Worm (Caenorhabditis elegans) whole organism, late embryonic: Measurements from ENCODE around the gene C54C6.5.
A peak's percentile ranks its signal among the peaks of the same experiment; 100 is the strongest.

Experiments used
- K02D7.2 ChIP-seq: sonication (generic microtip); optimal IDR thresholded peaks from 2 replicates; lab custom pipeline; 2017; ENCODE audit warnings: mild to moderate bottlenecking, missing genetic modification characterization, missing compliant biosample characterization
- K09A11.1 ChIP-seq: sonication (generic microtip); optimal IDR thresholded peaks from 2 replicates; lab custom pipeline; 2017; ENCODE audit warnings: antibody characterized with exemption, mild to moderate bottlenecking, missing genetic modification characterization, missing compliant biosample characterization; ENCODE audit not compliant: insufficient read depth
- ahr-1 ChIP-seq: sonication (generic microtip); optimal IDR thresholded peaks from 2 replicates; lab custom pipeline; 2016; ENCODE audit warnings: missing genetic modification characterization, missing compliant biosample characterization
- ceh-14 ChIP-seq: sonication (generic microtip); optimal IDR thresholded peaks from 2 replicates; lab custom pipeline; 2016; ENCODE audit warnings: missing genotype, missing genetic modification characterization, missing compliant biosample characterization
- ceh-18 ChIP-seq: sonication (generic microtip); optimal IDR thresholded peaks from 2 replicates; lab custom pipeline; 2016; ENCODE audit warnings: missing genetic modification characterization, missing compliant biosample characterization
- ceh-2 ChIP-seq: sonication (generic microtip); optimal IDR thresholded peaks from 2 replicates; lab custom pipeline; 2016; ENCODE audit warnings: missing genotype, missing genetic modification characterization, missing compliant biosample characterization
- ceh-22 ChIP-seq: sonication (generic microtip); optimal IDR thresholded peaks from 2 replicates; lab custom pipeline; 2017; ENCODE audit warnings: missing biosample characterization, missing genetic modification characterization
- ceh-31 ChIP-seq: sonication (generic microtip); optimal IDR thresholded peaks from 2 replicates; lab custom pipeline; 2016; ENCODE audit warnings: missing genetic modification characterization, missing compliant biosample characterization
- ceh-34 ChIP-seq: sonication (generic microtip); optimal IDR thresholded peaks from 2 replicates; lab custom pipeline; 2016; ENCODE audit warnings: mild to moderate bottlenecking, missing genetic modification characterization, missing compliant biosample characterization
- ceh-9 ChIP-seq: sonication (generic microtip); optimal IDR thresholded peaks from 2 replicates; lab custom pipeline; 2016; ENCODE audit warnings: mild to moderate bottlenecking, missing genetic modification characterization, inconsistent platforms, missing compliant biosample characterization
- dmd-4 ChIP-seq: sonication (generic microtip); optimal IDR thresholded peaks from 2 replicates; lab custom pipeline; 2016; ENCODE audit warnings: borderline replicate concordance, missing genetic modification characterization, missing compliant biosample characterization
- elt-4 ChIP-seq: sonication (generic microtip); optimal IDR thresholded peaks from 2 replicates; lab custom pipeline; 2016; ENCODE audit warnings: missing genetic modification characterization, missing compliant biosample characterization
- ets-4 ChIP-seq: sonication (generic microtip); optimal IDR thresholded peaks from 2 replicates; lab custom pipeline; 2016; ENCODE audit warnings: missing genetic modification characterization, missing compliant biosample characterization
- eyg-1 ChIP-seq: sonication (generic microtip); optimal IDR thresholded peaks from 2 replicates; lab custom pipeline; 2016; ENCODE audit warnings: missing genotype, missing genetic modification characterization, missing compliant biosample characterization
- fkh-10 ChIP-seq: fragments of 150-350 bp; optimal IDR thresholded peaks from 2 replicates; lab custom pipeline; 2014; ENCODE audit warnings: missing biosample characterization, missing genetic modification reagents, missing genetic modification characterization
- fkh-6 ChIP-seq: sonication (generic microtip); optimal IDR thresholded peaks from 2 replicates; lab custom pipeline; 2016; ENCODE audit warnings: missing genetic modification characterization, missing compliant biosample characterization
- hlh-8 ChIP-seq: sonication (generic microtip); optimal IDR thresholded peaks from 2 replicates; lab custom pipeline; 2016; ENCODE audit warnings: missing genotype, missing genetic modification characterization, missing compliant biosample characterization
- nfya-1 ChIP-seq: sonication (generic microtip); optimal IDR thresholded peaks from 2 replicates; lab custom pipeline; 2017; ENCODE audit warnings: missing genetic modification characterization, mild to moderate bottlenecking, missing compliant biosample characterization, antibody characterized with exemption, moderate library complexity
- odd-2 ChIP-seq: sonication (generic microtip); optimal IDR thresholded peaks from 2 replicates; lab custom pipeline; 2017; ENCODE audit warnings: antibody characterized with exemption, mild to moderate bottlenecking, missing genetic modification characterization, missing compliant biosample characterization
- pax-1 ChIP-seq: fragments of 150-350 bp; optimal IDR thresholded peaks from 2 replicates; lab custom pipeline; 2014; ENCODE audit warnings: missing biosample characterization, missing genetic modification characterization
- pha-2 ChIP-seq: sonication (generic microtip); optimal IDR thresholded peaks from 2 replicates; lab custom pipeline; 2017; ENCODE audit warnings: mild to moderate bottlenecking, missing genetic modification characterization, missing compliant biosample characterization
- pros-1 ChIP-seq: fragments of 150-350 bp; optimal IDR thresholded peaks from 2 replicates; lab custom pipeline; 2014; ENCODE audit warnings: missing biosample characterization, missing genetic modification reagents, missing genetic modification characterization
- sdc-2 ChIP-seq: sonication (generic microtip); optimal IDR thresholded peaks from 2 replicates; lab custom pipeline; 2016; ENCODE audit warnings: missing genotype, missing genetic modification characterization, missing compliant biosample characterization
- sox-2 ChIP-seq: fragments of 200-800 bp; sonication (Bioruptor generic); IDR thresholded peaks from 2 replicates; pipeline ENCODE4 v1.3.6; 2022; ENCODE audit warnings: missing genetic modification reagents, missing genetic modification characterization, missing compliant biosample characterization
- ttx-3 ChIP-seq: sonication (generic microtip); optimal IDR thresholded peaks from 2 replicates; lab custom pipeline; 2016; ENCODE audit warnings: missing genetic modification reagents, missing genetic modification characterization, missing compliant biosample characterization
- unc-42 ChIP-seq: sonication (generic microtip); optimal IDR thresholded peaks from 2 replicates; lab custom pipeline; 2016; ENCODE audit warnings: missing genotype, missing genetic modification characterization, missing compliant biosample characterization
- unc-86 ChIP-seq: sonication (generic microtip); optimal IDR thresholded peaks from 2 replicates; lab custom pipeline; 2016; ENCODE audit warnings: missing genetic modification characterization, missing compliant biosample characterization

Gene C54C6.5

ce11 chrIII:3549750-3550149, at the start of gene C54C6.5:
Gene C54C6.5 (minus strand): TSS chrIII:3549850.
- TF ChIP-seq pha-2 (tag; lab: Kevin White, UChicago) (no peak), ceh-9 (tag; lab: Kevin White, UChicago) (no peak)

ce11 chrIII:3594681-3595080, 45.0 kb upstream of the C54C6.5 start:
- TF ChIP-seq pros-1, result no peak
- TF ChIP-seq nfya-1 (tag; lab: Kevin White, UChicago), result peak; percentile 84
- TF ChIP-seq unc-86 (tag; lab: Kevin White, UChicago), result no peak
- no peak for TF ChIP-seq ceh-22 (tag; lab: Kevin White, UChicago)
- no peak for TF ChIP-seq fkh-10 (GFP tag; lab: Kevin White, UChicago)
- TF ChIP-seq, all 69 proteins: peak for 1

- TF ChIP-seq fkh-6 (tag; lab: Kevin White, UChicago) (no peak), hlh-8 (tag; lab: Kevin White, UChicago) (no peak), K02D7.2 (no peak), unc-86 (tag; lab: Kevin White, UChicago) (no peak), unc-42 (tag; lab: Kevin White, UChicago) (peak; percentile 30)
- TF ChIP-seq, all 69 proteins: peak for 1
Observed at ce11 chrIII:3590365-3590764, 40.7 kb upstream of the C54C6.5 start, which contains the start of gene ptp-1. Gene ptp-1 (plus strand): TSS chrIII:3590722.

ce11 chrIII:3588183-3588582, 38.5 kb upstream of the C54C6.5 start:
- peak; percentile 73 for TF ChIP-seq unc-42 (tag; lab: Kevin White, UChicago)
- TF ChIP-seq hlh-8 (tag; lab: Kevin White, UChicago), result no peak
- TF ChIP-seq sdc-2, result no peak
- TF ChIP-seq K09A11.1 (tag; lab: Kevin White, UChicago), result no peak
- TF ChIP-seq pax-1 (tag; lab: Kevin White, UChicago), result no peak
- TF ChIP-seq odd-2 (tag; lab: Kevin White, UChicago), result no peak
- no peak for TF ChIP-seq eyg-1 (tag; lab: Kevin White, UChicago)

ce11 chrIII:3583341-3583740, 33.7 kb upstream of the C54C6.5 start:
- TF ChIP-seq ceh-9 (tag; lab: Kevin White, UChicago), result no peak
- no peak for TF ChIP-seq dmd-4 (tag; lab: Kevin White, UChicago)
- TF ChIP-seq pax-1 (tag; lab: Kevin White, UChicago), result no peak
- TF ChIP-seq nfya-1 (tag; lab: Kevin White, UChicago), result peak; percentile 6
- no peak for TF ChIP-seq unc-86 (tag; lab: Kevin White, UChicago)
- TF ChIP-seq K09A11.1 (tag; lab: Kevin White, UChicago), result no peak
- TF ChIP-seq pha-2 (tag; lab: Kevin White, UChicago), result peak; percentile 8
- TF ChIP-seq ceh-18, result peak; percentile 3
- peak; percentile 64 for TF ChIP-seq ceh-34 (tag; lab: Kevin White, UChicago)
- peak; percentile 1 for TF ChIP-seq ceh-31 (tag; lab: Kevin White, UChicago)
- no peak for TF ChIP-seq elt-4 (tag; lab: Kevin White, UChicago)
- TF ChIP-seq ttx-3 (tag; lab: Kevin White, UChicago), result no peak
- no peak for TF ChIP-seq ets-4 (tag; lab: Kevin White, UChicago)
- TF ChIP-seq hlh-8 (tag; lab: Kevin White, UChicago), result peak; percentile 74

- TF ChIP-seq nfya-1 (tag; lab: Kevin White, UChicago), result no peak
- no peak for TF ChIP-seq ceh-34 (tag; lab: Kevin White, UChicago)
- no peak for TF ChIP-seq fkh-6 (tag; lab: Kevin White, UChicago)
- no peak for TF ChIP-seq ahr-1 (tag; lab: Kevin White, UChicago)
- TF ChIP-seq sox-2 (GFP tag; lab: Robert Waterston, UW), result no peak
- TF ChIP-seq ceh-9 (tag; lab: Kevin White, UChicago), result no peak
- no peak for TF ChIP-seq hlh-8 (tag; lab: Kevin White, UChicago)
- TF ChIP-seq ceh-2 (tag; lab: Kevin White, UChicago), result no peak
- TF ChIP-seq K02D7.2, result no peak
- no peak for TF ChIP-seq odd-2 (tag; lab: Kevin White, UChicago)
- no peak for TF ChIP-seq ceh-18
- TF ChIP-seq pros-1, result no peak
- no peak for TF ChIP-seq eyg-1 (tag; lab: Kevin White, UChicago)
Observed at ce11 chrIII:3581636-3582035, 32.0 kb upstream of the C54C6.5 start, which contains the start of gene C48D5.3. Gene C48D5.3 (minus strand): TSS chrIII:3581736.

- TF ChIP-seq ceh-14 (tag; lab: Kevin White, UChicago), result no peak
Observed at ce11 chrIII:3573281-3573680, 23.6 kb upstream of the C54C6.5 start, which contains the start of gene nhr-6. Gene nhr-6 (plus strand): TSS chrIII:3573581.
